Worm (Caenorhabditis elegans): ENCODE data around the gene F47B10.8.

DNA sequence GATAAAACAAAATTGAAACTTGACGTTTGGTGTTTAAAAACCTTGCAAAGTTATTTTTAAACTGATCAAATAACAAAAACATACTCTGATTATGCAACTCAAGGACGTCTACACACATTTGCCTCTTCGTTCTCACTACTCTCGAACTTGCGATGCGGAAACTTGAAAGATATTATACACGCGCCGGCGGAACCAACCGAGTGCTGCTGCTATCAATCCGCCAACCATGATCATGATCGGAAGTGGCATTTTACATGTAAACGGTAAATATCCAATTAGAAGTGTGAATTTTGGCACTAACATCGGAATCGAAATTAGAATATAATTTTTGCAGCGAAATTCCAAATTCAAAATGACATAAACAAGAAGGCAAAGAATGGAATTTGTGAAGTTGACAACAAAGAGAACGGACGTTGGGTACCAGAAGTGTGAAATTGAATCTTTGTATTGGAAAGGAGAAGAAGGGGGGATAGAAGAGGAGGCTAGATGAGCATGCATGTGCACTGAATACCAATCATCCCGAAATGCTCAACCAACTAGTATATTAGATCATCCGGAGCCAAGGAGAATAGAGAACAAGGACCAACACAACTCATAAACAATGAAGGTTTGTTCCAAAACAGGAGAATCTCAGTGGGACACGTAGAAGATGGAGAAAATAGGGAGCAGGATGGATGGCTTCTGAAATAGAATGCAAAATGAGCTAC, 22.8 kb upstream of the F47B10.8 start:
- TF ChIP-seq pqm-1 (tag; optimal IDR thresholded peaks at IDR 0.05) (no peak), fkh-10 (GFP tag; optimal IDR thresholded peaks at IDR 0.05) (no peak), nhr-12 (tag; optimal IDR thresholded peaks at IDR 0.05) (no peak), mdl-1 (tag; optimal IDR thresholded peaks at IDR 0.05) (no peak), elt-3 (tag; optimal IDR thresholded peaks at IDR 0.05) (no peak), nhr-11 (tag; optimal IDR thresholded peaks at IDR 0.05) (no peak), nhr-25 (tag; optimal IDR thresholded peaks at IDR 0.05) (no peak), tbx-2 (tag; optimal IDR thresholded peaks at IDR 0.05) (no peak), egl-27 (tag; optimal IDR thresholded peaks at IDR 0.05) (no peak), zag-1 (tag; optimal IDR thresholded peaks at IDR 0.05) (no peak), nfya-1 (tag; optimal IDR thresholded peaks at IDR 0.05; ENCODE audit: insufficient read depth) (no peak)

Measured in whole organism, L3 larva.